Worm (Caenorhabditis elegans) whole organism, mixed stage, embryonic: ENCODE data around the gene bud-13.

Source experiments
- drap-1 ChIP-seq: fragments of 200-800 bp; sonication (Bioruptor generic); optimal IDR thresholded peaks from 3 replicates; lab custom pipeline; 2018; ENCODE audit warnings: mild to moderate bottlenecking, missing genetic modification characterization, missing compliant biosample characterization
- elt-1 ChIP-seq: sonication (generic microtip); optimal IDR thresholded peaks from 2 replicates; lab custom pipeline; 2017; ENCODE audit warnings: missing genetic modification characterization, mild to moderate bottlenecking, missing compliant biosample characterization, antibody characterized with exemption, moderate library complexity, borderline replicate concordance; ENCODE audit not compliant: insufficient read depth
- elt-3 ChIP-seq: fragments of 150-350 bp; optimal IDR thresholded peaks from 2 replicates; lab custom pipeline; 2014; ENCODE audit warnings: missing biosample characterization, missing genetic modification characterization
- flh-1 ChIP-seq: fragments of 200-800 bp; sonication (Bioruptor generic); optimal IDR thresholded peaks from 2 replicates; lab custom pipeline; 2018; ENCODE audit warnings: mild to moderate bottlenecking, missing genetic modification characterization, moderate library complexity, missing compliant biosample characterization
- lsy-2 ChIP-seq: fragments of 150-350 bp; optimal IDR thresholded peaks from 2 replicates; lab custom pipeline; 2014; ENCODE audit warnings: missing biosample characterization, missing genetic modification characterization
- nhr-12 ChIP-seq: fragments of 150-350 bp; optimal IDR thresholded peaks from 2 replicates; lab custom pipeline; 2014; ENCODE audit warnings: missing biosample characterization, missing genetic modification characterization
- pha-4 ChIP-seq: fragments of 150-350 bp; optimal IDR thresholded peaks from 2 replicates; lab custom pipeline; 2018; ENCODE audit warnings: missing biosample characterization, missing genetic modification reagents, missing genetic modification characterization
- snpc-4 ChIP-seq: fragments of 150-350 bp; optimal IDR thresholded peaks from 2 replicates; lab custom pipeline; 2014; ENCODE audit warnings: missing biosample characterization, missing genetic modification characterization

DNA sequence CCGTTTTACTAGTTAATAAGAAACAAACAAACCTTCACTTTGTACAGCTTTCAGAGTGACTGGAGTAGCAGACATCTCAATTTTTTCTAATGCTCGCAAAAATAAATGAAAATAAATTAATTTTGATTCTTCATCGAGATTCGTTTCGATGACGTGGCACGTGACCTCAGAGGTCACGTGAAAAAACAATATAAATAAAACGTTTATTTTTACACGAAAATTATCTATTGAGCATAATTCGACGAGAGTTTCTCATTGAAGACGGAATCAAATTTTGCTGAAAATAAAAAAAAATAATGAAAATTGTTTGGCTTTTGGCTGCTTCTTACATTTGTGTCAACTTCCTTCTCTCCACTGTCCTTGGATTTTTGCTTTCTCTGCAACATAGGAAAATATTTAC lies 34.4 kb upstream of the bud-13 start, which contains the start of gene rpn-6.2:
- TF ChIP-seq flh-1 (no peak), pha-4 (tag; lab: Kevin White, UChicago) (no peak), drap-1 (GFP tag; lab: Kevin White, UChicago) (no peak), elt-3 (tag; lab: Kevin White, UChicago) (no peak), snpc-4 (tag; lab: Kevin White, UChicago) (no peak), elt-1 (no peak), lsy-2 (tag; lab: Kevin White, UChicago) (no peak), nhr-12 (tag; lab: Kevin White, UChicago) (no peak)
